Worm (Caenorhabditis elegans) whole organism, L1 larva: Measurements from ENCODE around the gene clec-219.

Experiments used
- ceh-82 ChIP-seq, 3 experiments: fragments of 150-350 bp in 1 of 3; sonication (generic microtip) in 2 of 3; optimal IDR thresholded peaks; 2 replicates each; lab custom pipeline; 2014 to 2017; ENCODE audit warnings: missing biosample characterization in 3 of 3, missing genetic modification characterization in 3 of 3
- elt-3 ChIP-seq, 6 experiments: fragments of 150-350 bp in 1 of 6; sonication (generic microtip); optimal IDR thresholded peaks; 2 replicates each; lab custom pipeline; 2017 to 2018; ENCODE audit warnings: missing biosample characterization in 6 of 6, missing genetic modification characterization in 6 of 6, inconsistent platforms in 1 of 6
- fkh-10 ChIP-seq: sonication (generic microtip); optimal IDR thresholded peaks from 2 replicates; lab custom pipeline; 2017; ENCODE audit warnings: missing biosample characterization, missing genetic modification reagents, missing genetic modification characterization
- isw-1 ChIP-seq: fragments of 200-800 bp; sonication (Bioruptor generic); IDR thresholded peaks from 2 replicates; pipeline ENCODE4 v1.3.6; 2022; ENCODE audit warnings: missing genetic modification characterization, missing compliant biosample characterization
- nhr-77 ChIP-seq: fragments of 150-350 bp; optimal IDR thresholded peaks from 2 replicates; lab custom pipeline; 2014; ENCODE audit warnings: missing biosample characterization, missing genetic modification characterization
- nhr-90 ChIP-seq: sonication (generic microtip); optimal IDR thresholded peaks from 2 replicates; lab custom pipeline; 2016; ENCODE audit warnings: mild to moderate bottlenecking, missing genetic modification characterization, missing compliant biosample characterization; ENCODE audit not compliant: poor library complexity
- swsn-7 ChIP-seq: sonication (generic microtip); optimal IDR thresholded peaks from 2 replicates; lab custom pipeline; 2016; ENCODE audit warnings: missing genetic modification characterization, missing compliant biosample characterization
- unc-130 ChIP-seq: fragments of 150-350 bp; optimal IDR thresholded peaks from 2 replicates; lab custom pipeline; 2017; ENCODE audit warnings: missing biosample characterization, missing genetic modification characterization, inconsistent platforms
- xbp-1 ChIP-seq: sonication (generic microtip); optimal IDR thresholded peaks from 2 replicates; lab custom pipeline; 2016; ENCODE audit warnings: missing genetic modification characterization, missing compliant biosample characterization
- zag-1 ChIP-seq: fragments of 150-350 bp; optimal IDR thresholded peaks from 2 replicates; lab custom pipeline; 2014; ENCODE audit warnings: missing biosample characterization, missing genetic modification characterization
- ztf-11 ChIP-seq, 2 experiments: sonication (generic microtip); optimal IDR thresholded peaks; 2 replicates each; lab custom pipeline; 2016 to 2017; ENCODE audit warnings: missing genetic modification characterization in 2 of 2, missing biosample characterization in 1 of 2, missing compliant biosample characterization in 1 of 2

DNA sequence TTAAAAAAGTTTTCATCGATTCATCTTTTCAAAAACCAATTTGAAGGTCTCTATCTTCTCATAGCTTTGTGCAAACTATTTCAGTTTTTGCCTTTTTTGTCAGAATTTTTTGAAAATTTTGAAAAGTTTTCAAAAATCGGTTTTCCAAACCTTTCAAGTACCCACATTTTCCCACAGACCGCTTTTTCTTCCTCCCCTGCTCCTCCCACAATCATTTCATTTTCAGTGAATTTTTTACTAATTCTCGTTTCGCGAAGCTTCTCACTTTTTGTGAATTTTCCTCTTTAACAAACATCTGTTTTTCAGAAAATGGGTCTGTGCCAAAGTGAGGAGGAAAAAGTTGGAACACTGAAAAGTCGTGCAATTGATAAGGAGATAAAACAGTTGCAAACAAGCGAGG, 52.5 kb downstream of the clec-219 start, which contains the start of gene gpa-2:
- TF ChIP-seq unc-130 (tag; lab: Kevin White, UChicago): no peak
- TF ChIP-seq fkh-10 (GFP tag; lab: Kevin White, UChicago): no peak
- no peak for TF ChIP-seq ceh-82 (tag; optimal IDR thresholded peaks at IDR 0.05; lab: Kevin White, UChicago)
- TF ChIP-seq elt-3 (tag; optimal IDR thresholded peaks at IDR 0.05; lab: Kevin White, UChicago): no peak
- TF ChIP-seq ztf-11 (tag; optimal IDR thresholded peaks at IDR 0.05; lab: Kevin White, UChicago): no peak
- TF ChIP-seq nhr-77 (tag; lab: Kevin White, UChicago): no peak
- TF ChIP-seq nhr-90: no peak
- no peak for TF ChIP-seq zag-1 (tag; lab: Kevin White, UChicago)
- TF ChIP-seq xbp-1: no peak
- TF ChIP-seq isw-1 (GFP tag; lab: Robert Waterston, UW): no peak
- no peak for TF ChIP-seq swsn-7 (tag; lab: Kevin White, UChicago)
